Fruit fly (Drosophila melanogaster) ovary, adult (tissue): ENCODE results near the gene Jon99Cii.
"Not testable (repeated sequence)": the region's sequence is repeated elsewhere in the genome, so short reads cannot be mapped to it uniquely, and the experiment has no call there.

Experiments used
- CG17801 ChIP-seq: fragments of 200-800 bp; optimal IDR thresholded peaks from 2 replicates; lab custom pipeline; 2019; ENCODE audit warnings: missing biosample characterization, mild to moderate bottlenecking, missing genetic modification characterization, moderate library complexity; ENCODE audit not compliant: partially characterized antibody

Jon99Cii gene

dm6 chr3R:29924515-29924914 is at the start of gene Jon99Cii:
TSS of gene Jon99Cii (minus strand) at chr3R:29924615.
- TF ChIP-seq CG17801, result not testable (repeated sequence)

DNA sequence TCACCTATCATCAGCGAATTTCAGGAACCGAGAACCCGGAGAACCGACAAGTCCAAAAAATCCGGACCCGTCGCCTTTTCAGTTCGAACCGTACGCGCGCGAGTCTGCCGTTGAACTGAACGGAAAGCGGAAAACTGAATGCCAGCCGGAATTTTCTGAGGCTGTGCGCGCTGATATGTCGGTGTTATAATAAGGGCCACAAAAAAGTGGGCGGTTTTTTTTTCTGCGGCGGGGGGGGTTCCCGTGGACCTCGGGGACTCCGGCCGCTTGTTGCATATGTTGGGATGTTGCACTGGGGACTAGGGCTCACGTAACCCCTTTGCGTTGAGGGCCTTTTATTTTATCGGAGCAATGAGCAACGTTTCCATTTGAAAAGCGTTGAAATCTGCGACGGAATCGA is 44.9 kb upstream of the Jon99Cii start, which contains the start of gene TkR99D:
Gene TkR99D (minus strand): TSS at position 101 of the 400 bp plus-strand sequence.
- no peak for TF ChIP-seq CG17801

DNA sequence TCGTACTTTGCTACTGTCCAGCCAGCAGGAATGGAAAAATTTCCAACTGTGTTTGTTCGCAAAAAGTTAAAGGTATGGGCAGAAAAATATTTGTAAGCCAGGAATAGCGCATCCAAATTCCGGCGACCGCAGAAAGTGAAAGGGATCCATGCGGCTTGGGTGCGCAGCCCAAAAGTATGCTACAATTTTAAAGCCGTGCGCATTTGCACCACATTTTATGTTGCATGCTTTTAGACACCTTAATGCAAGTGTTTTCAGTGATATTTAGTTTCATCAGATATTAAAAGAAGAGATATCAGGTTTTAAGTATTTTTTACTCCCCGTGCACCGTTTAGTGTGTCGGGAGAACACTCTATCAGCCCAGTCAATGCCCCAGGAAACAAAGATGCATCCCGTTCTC is 38.7 kb upstream of the Jon99Cii start:
- TF ChIP-seq CG17801, result no peak

- no peak for TF ChIP-seq CG17801
Observed at dm6 chr3R:29959329-29959728, 34.9 kb upstream of the Jon99Cii start.

dm6 chr3R:29935756-29936155 is 11.3 kb upstream of the Jon99Cii start, which contains the start of the genes eIF2Balpha and Vps13B:
TSS of gene eIF2Balpha (minus strand) at chr3R:29935888.
TSS of gene Vps13B (plus strand) at chr3R:29935978.
- TF ChIP-seq CG17801, result peak; percentile 71

- peak; percentile 10 for TF ChIP-seq CG17801
Observed at dm6 chr3R:29933007-29933464, 8.6 kb upstream of the Jon99Cii start, which contains the start of the genes Cog7, CG42557 and CG42558. TSS of gene Cog7 (minus strand) at chr3R:29933057. TSS of gene CG42557 (plus strand) at chr3R:29933287. TSS of gene CG42558 (plus strand) at chr3R:29933287.

dm6 chr3R:29930286-29930685 is 5.9 kb upstream of the Jon99Cii start, which contains the start of gene alpha-Man-Ic:
TSS of gene alpha-Man-Ic (minus strand) at chr3R:29930386.
- no peak for TF ChIP-seq CG17801

DNA sequence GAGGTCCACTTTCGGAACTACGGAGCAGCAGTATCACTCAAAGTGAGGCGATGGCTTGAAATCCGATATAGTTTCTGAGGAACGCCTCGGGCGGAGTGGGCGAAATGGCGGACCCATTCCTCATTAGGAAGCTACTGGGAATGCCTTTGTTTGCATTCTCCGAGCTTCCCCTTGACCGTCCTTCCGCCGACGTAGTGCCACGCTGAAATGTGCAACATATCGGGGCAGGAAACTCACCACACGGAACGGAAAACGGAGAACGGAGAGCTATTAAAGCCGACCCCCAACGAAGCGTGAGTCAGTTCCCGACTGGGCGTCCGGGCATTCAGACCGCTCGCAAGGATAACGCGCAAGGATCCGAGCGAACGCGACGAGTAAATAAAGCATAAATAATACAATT is 2.5 kb upstream of the Jon99Cii start, which contains the start of gene CG15522:
Gene CG15522 (plus strand): TSS at position 301 of the 400 bp plus-strand sequence.
- TF ChIP-seq CG17801, result no peak

DNA sequence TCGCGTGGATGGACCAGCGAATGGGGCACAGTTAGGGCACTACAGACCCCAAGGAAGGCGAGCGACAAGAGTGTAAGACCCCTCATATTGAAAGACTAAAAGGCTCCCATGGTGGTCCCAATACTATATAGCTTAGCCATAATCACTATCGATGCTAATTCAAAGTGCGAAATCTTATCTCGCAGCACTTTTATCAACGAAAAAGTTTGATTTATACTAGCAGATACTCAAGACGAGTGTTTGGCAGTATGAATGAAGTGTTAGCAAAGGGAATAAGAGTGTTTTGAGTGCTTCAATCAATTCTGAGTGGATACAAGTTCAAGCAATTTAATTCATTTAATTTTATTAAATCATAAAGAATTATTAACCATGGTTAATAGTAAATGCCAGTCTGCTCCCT is 1.7 kb upstream of the Jon99Cii start, which contains the start of gene Jon99Ci:
Gene Jon99Ci (minus strand): TSS at position 101 of the 400 bp plus-strand sequence.
- TF ChIP-seq CG17801, result no peak

dm6 chr3R:29921916-29922315 is 2.5 kb downstream of the Jon99Cii start, which contains the start of gene Jon99Ciii:
TSS of gene Jon99Ciii (plus strand) at chr3R:29922216.
- not testable (repeated sequence) for TF ChIP-seq CG17801

DNA sequence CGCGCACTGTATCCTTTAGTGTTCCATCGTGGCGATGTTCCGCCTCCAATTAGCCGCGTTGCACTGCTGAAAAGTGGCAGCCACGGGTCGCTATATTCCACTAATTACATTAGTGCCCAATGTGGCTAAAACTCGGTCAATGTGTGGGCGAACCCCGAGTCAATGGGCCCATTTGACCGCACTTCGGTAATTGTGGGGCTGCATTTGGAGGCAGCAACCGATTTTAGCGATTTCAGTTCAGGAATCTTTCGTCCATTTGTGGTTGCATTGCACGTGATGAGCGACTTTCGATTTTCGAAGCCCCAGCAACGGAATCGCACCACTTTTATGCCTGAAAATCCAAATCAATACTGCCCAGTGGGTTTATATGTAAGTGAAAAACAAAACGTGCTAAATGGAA is 4.2 kb downstream of the Jon99Cii start, which contains the start of gene trp:
Gene trp (minus strand): TSS at position 101 of the 400 bp plus-strand sequence.
- TF ChIP-seq CG17801, result no peak

DNA sequence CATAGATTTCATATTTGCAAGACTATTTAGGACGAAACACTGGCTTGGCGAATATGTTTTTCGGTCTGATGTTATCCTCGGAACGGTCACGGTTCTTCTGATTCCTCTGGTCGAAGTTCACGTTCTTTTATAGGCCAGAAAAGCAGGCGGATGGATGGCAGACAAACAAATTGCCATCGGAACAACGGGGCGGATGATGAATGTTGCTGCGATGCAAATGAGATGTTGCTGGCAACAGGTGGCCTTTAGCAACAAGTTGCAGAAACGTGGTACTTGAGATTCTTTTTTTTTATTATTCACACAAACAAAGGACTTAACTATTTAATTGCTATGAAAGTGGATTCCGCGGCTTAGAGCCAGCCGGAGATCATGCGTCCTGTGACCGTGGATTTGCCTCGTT is 10.2 kb downstream of the Jon99Cii start, which contains the start of gene Capa:
Gene Capa (minus strand): TSS at position 101 of the 400 bp plus-strand sequence.
- no peak for TF ChIP-seq CG17801

- TF ChIP-seq CG17801, result no peak
Observed at dm6 chr3R:29907601-29908175, 16.7 kb downstream of the Jon99Cii start, which contains the start of gene CG31036. TSS of gene CG31036 (plus strand) at chr3R:29908107.

- TF ChIP-seq CG17801, result no peak
Observed at dm6 chr3R:29905164-29905563, 19.3 kb downstream of the Jon99Cii start, which contains the start of gene CG15515. TSS of gene CG15515 (plus strand) at chr3R:29905464.

DNA sequence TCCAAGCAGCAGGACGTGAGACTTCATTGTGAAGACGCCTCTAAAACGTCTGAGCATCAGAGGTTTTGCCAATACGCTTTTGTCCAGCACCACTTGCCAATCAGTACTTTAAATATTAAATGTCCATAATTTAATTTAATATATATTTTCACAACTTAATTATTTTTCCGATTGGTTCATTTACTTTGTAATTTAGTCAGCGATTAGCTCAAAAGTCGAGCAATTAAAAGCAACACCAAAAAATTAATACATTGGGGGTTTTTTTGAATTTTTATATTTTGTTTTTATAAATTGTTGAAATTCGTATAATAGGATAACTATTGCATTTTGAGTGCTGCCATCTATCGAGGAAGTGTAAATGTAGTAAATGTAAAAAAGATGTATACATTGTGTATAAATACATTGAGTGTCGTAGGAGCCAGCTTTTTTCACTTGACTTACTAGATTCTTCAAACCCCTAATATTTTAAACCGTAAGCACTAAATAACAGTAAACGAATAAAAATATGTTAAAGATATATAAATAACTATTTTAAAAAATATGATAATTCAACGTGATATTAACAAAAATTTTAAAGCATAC is 20.5 kb downstream of the Jon99Cii start, which contains the start of gene CG15517:
Gene CG15517 (minus strand): TSS at position 51 of the 582 bp plus-strand sequence.
- TF ChIP-seq CG17801, result no peak

dm6 chr3R:29899635-29900034 is 24.8 kb downstream of the Jon99Cii start:
- TF ChIP-seq CG17801, result no peak

DNA sequence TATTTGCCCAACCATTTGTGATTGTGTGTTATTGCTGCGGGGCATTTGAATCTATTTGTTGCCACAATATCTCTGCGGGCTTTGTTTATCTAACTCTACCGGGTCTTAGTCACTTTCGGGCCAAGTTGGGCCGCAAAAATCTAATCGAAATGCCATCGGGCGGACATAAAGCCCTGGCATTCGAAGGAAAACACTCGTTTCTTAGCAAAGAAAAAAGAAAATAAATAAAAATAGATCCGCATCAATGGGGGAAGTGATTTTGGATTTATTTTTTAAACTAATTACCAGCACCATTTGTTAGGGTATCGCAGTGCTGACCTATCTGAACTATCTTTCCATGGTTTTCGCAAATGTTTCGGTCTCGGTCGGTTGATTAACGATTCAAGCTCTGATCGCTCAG is 25.8 kb downstream of the Jon99Cii start:
- TF ChIP-seq CG17801, result no peak
